Worm (Caenorhabditis elegans) whole organism, L4/young adult: Measurements from ENCODE around the gene ttbk-2.2.
"Not testable (repeated sequence)": the region's sequence is repeated elsewhere in the genome, so short reads cannot be mapped to it uniquely, and the experiment has no call there.

ENCODE experiments used
- W03F9.2 ChIP-seq: fragments of 150-350 bp; optimal IDR thresholded peaks from 2 replicates; lab custom pipeline; 2014; ENCODE audit warnings: missing biosample characterization, missing genetic modification characterization
- dao-5 ChIP-seq: sonication (generic microtip); optimal IDR thresholded peaks from 2 replicates; lab custom pipeline; 2016; ENCODE audit warnings: missing genotype, missing genetic modification characterization, moderate library complexity, missing compliant biosample characterization
- him-1 ChIP-seq: sonication (generic microtip); optimal IDR thresholded peaks from 2 replicates; lab custom pipeline; 2016; ENCODE audit warnings: missing genotype, missing genetic modification reagents, missing genetic modification characterization, missing compliant biosample characterization

DNA sequence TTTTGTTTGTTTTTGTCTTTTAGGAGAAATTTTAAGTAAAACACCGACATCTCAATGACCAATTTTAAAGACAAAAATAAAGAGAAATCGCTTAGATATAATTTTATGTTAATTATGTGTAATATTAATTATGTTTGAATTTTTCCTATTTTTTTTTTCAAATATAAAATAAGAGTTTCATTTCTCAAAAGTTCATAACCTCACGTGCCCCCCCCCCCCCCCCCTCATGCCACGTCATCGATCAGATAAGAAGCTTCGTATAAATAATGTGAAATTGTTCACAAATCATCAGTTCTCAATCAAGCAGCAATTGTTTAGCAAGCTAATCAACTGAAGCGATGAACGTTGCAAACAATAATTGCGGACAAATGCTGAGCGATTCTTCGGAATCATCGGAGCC, 3.8 kb upstream of the ttbk-2.2 start, which contains the start of gene C02B10.6:
- not testable (repeated sequence) for TF ChIP-seq W03F9.2 (tag; lab: Kevin White, UChicago); him-1; dao-5
